Fruit fly (Drosophila melanogaster) S2 (cell line): ENCODE measurements around the gene CG31752.

Experiments
- CG8478 ChIP-seq: fragments of >200 bp; optimal IDR thresholded peaks from 2 replicates; lab custom pipeline; 2018
- CTCF ChIP-seq, 2 experiments: fragments of >200 bp; optimal IDR thresholded peaks; 2 replicates each; lab custom pipeline; 2018

- TF ChIP-seq CTCF (optimal IDR thresholded peaks at IDR 0.05; lab: Kevin White, UChicago) (no peak), CG8478 (no peak)
Measured at dm6 chr2L:18826496-18827008, 14.6 kb downstream of the CG31752 start, which contains the start of gene Ugt36E1.
